Worm (Caenorhabditis elegans) whole organism, L2 larva: Measurements from ENCODE around the gene rad-54.L2.

ENCODE experiments used
- C34F6.9 ChIP-seq: fragments of 150-350 bp; optimal IDR thresholded peaks from 2 replicates; lab custom pipeline; 2014; ENCODE audit warnings: missing biosample characterization, missing genetic modification characterization
- F13H6.1 ChIP-seq: sonication (generic microtip); optimal IDR thresholded peaks from 2 replicates; lab custom pipeline; 2016; ENCODE audit warnings: missing genetic modification characterization, missing compliant biosample characterization
- R02D3.7 ChIP-seq: fragments of 150-350 bp; optimal IDR thresholded peaks from 2 replicates; lab custom pipeline; 2014; ENCODE audit warnings: missing biosample characterization, missing genetic modification characterization
- Y55F3AM.14 ChIP-seq: fragments of 200-800 bp; sonication (Bioruptor generic); optimal IDR thresholded peaks from 2 replicates; lab custom pipeline; 2018; ENCODE audit warnings: mild to moderate bottlenecking, missing genetic modification characterization, missing compliant biosample characterization
- ZK546.5 ChIP-seq: sonication (generic microtip); optimal IDR thresholded peaks from 2 replicates; lab custom pipeline; 2017; ENCODE audit warnings: missing biosample characterization, missing genetic modification characterization
- alr-1 ChIP-seq: fragments of 150-350 bp; optimal IDR thresholded peaks from 2 replicates; lab custom pipeline; 2014; ENCODE audit warnings: missing biosample characterization, missing genetic modification characterization
- aly-2 ChIP-seq: fragments of 150-350 bp; optimal IDR thresholded peaks from 2 replicates; lab custom pipeline; 2014; ENCODE audit warnings: missing biosample characterization, missing genetic modification characterization
- ama-1 ChIP-seq: fragments of 150-350 bp; optimal IDR thresholded peaks from 2 replicates; lab custom pipeline; 2018; ENCODE audit warnings: inconsistent platforms
- blmp-1 ChIP-seq: sonication (generic microtip); optimal IDR thresholded peaks from 2 replicates; lab custom pipeline; 2017; ENCODE audit warnings: missing genetic modification characterization, mild to moderate bottlenecking, missing compliant biosample characterization, antibody characterized with exemption, moderate library complexity; ENCODE audit not compliant: insufficient read depth
- ceh-82 ChIP-seq: fragments of 150-350 bp; optimal IDR thresholded peaks from 2 replicates; lab custom pipeline; 2014; ENCODE audit warnings: missing biosample characterization, missing genetic modification characterization
- crh-2 ChIP-seq: sonication (generic microtip); optimal IDR thresholded peaks from 2 replicates; lab custom pipeline; 2017; ENCODE audit warnings: missing biosample characterization, missing genetic modification characterization
- dmd-4 ChIP-seq: sonication (generic microtip); optimal IDR thresholded peaks from 2 replicates; lab custom pipeline; 2017; ENCODE audit warnings: missing biosample characterization, missing genetic modification characterization
- egl-27 ChIP-seq: sonication (generic microtip); optimal IDR thresholded peaks from 3 replicates; lab custom pipeline; 2017; ENCODE audit warnings: missing biosample characterization, missing genetic modification reagents, missing genetic modification characterization
- elt-1 ChIP-seq: fragments of 150-350 bp; optimal IDR thresholded peaks from 2 replicates; lab custom pipeline; 2014; ENCODE audit warnings: missing biosample characterization, missing genetic modification characterization
- elt-3 ChIP-seq: sonication (generic microtip); optimal IDR thresholded peaks from 2 replicates; lab custom pipeline; 2017; ENCODE audit warnings: missing biosample characterization, missing genetic modification characterization
- fos-1 ChIP-seq: fragments of 150-350 bp; optimal IDR thresholded peaks from 2 replicates; lab custom pipeline; 2014; ENCODE audit warnings: missing biosample characterization, missing genetic modification characterization
- gmeb-1 ChIP-seq: fragments of 150-350 bp; optimal IDR thresholded peaks from 2 replicates; lab custom pipeline; 2014; ENCODE audit warnings: missing biosample characterization, missing genetic modification characterization
- lin-11 ChIP-seq: fragments of 150-350 bp; sonication (generic microtip); optimal IDR thresholded peaks from 2 replicates; lab custom pipeline; 2014; ENCODE audit warnings: missing biosample characterization, missing genetic modification characterization, inconsistent platforms, mixed read lengths
- lin-13 ChIP-seq: fragments of 150-350 bp; optimal IDR thresholded peaks from 2 replicates; lab custom pipeline; 2014; ENCODE audit warnings: missing biosample characterization, missing genetic modification reagents, missing genetic modification characterization
- lin-39 ChIP-seq: fragments of 150-350 bp; optimal IDR thresholded peaks from 2 replicates; lab custom pipeline; 2014; ENCODE audit warnings: missing biosample characterization, missing genetic modification reagents, missing genetic modification characterization
- lsy-2 ChIP-seq, 2 experiments: fragments of 150-350 bp in 1 of 2; sonication (generic microtip) in 1 of 2; optimal IDR thresholded peaks; 2 replicates each; lab custom pipeline; 2014 to 2017; ENCODE audit warnings: missing biosample characterization in 2 of 2, missing genetic modification characterization in 2 of 2
- mab-5 ChIP-seq: fragments of 150-350 bp; optimal IDR thresholded peaks from 2 replicates; lab custom pipeline; 2014; ENCODE audit warnings: missing biosample characterization, missing genetic modification characterization
- mbf-1 ChIP-seq: sonication (generic microtip); optimal IDR thresholded peaks from 2 replicates; lab custom pipeline; 2017; ENCODE audit warnings: missing biosample characterization, missing genetic modification characterization
- mdl-1 ChIP-seq, 2 experiments: fragments of 150-350 bp in 1 of 2; sonication (generic microtip) in 1 of 2; optimal IDR thresholded peaks; 2 replicates each; lab custom pipeline; 2017; ENCODE audit warnings: missing biosample characterization in 2 of 2, missing genetic modification characterization in 2 of 2
- nhr-10 ChIP-seq: sonication (generic microtip); optimal IDR thresholded peaks from 2 replicates; lab custom pipeline; 2017; ENCODE audit warnings: missing biosample characterization, missing genetic modification characterization
- nhr-11 ChIP-seq: fragments of 150-350 bp; optimal IDR thresholded peaks from 2 replicates; lab custom pipeline; 2014; ENCODE audit warnings: missing biosample characterization, missing genetic modification characterization
- nhr-129 ChIP-seq: fragments of 150-350 bp; optimal IDR thresholded peaks from 2 replicates; lab custom pipeline; 2014; ENCODE audit warnings: missing biosample characterization, missing genetic modification characterization
- nhr-21 ChIP-seq: fragments of 150-350 bp; optimal IDR thresholded peaks from 2 replicates; lab custom pipeline; 2014; ENCODE audit warnings: missing biosample characterization, missing genetic modification characterization
- nhr-23 ChIP-seq: fragments of 150-350 bp; optimal IDR thresholded peaks from 2 replicates; lab custom pipeline; 2014; ENCODE audit warnings: missing biosample characterization, missing genetic modification reagents, missing genetic modification characterization
- nhr-237 ChIP-seq: fragments of 150-350 bp; optimal IDR thresholded peaks from 2 replicates; lab custom pipeline; 2014; ENCODE audit warnings: missing biosample characterization, missing genetic modification characterization
- nhr-25 ChIP-seq: fragments of 150-350 bp; sonication (generic microtip); optimal IDR thresholded peaks from 3 replicates; lab custom pipeline; 2014; ENCODE audit warnings: missing biosample characterization, missing genetic modification characterization
- nhr-6 ChIP-seq: fragments of 150-350 bp; optimal IDR thresholded peaks from 2 replicates; lab custom pipeline; 2014; ENCODE audit warnings: missing biosample characterization, missing genetic modification characterization
- nhr-77 ChIP-seq: fragments of 150-350 bp; optimal IDR thresholded peaks from 2 replicates; lab custom pipeline; 2014; ENCODE audit warnings: missing biosample characterization, missing genetic modification characterization
- peb-1 ChIP-seq: fragments of 150-350 bp; optimal IDR thresholded peaks from 2 replicates; lab custom pipeline; 2014; ENCODE audit warnings: missing biosample characterization, missing genetic modification characterization
- sem-4 ChIP-seq: fragments of 150-350 bp; optimal IDR thresholded peaks from 2 replicates; lab custom pipeline; 2014; ENCODE audit warnings: missing biosample characterization, missing genetic modification reagents, missing genetic modification characterization
- skn-1 ChIP-seq: sonication (generic microtip); optimal IDR thresholded peaks from 2 replicates; lab custom pipeline; 2017; ENCODE audit warnings: missing biosample characterization, missing genetic modification characterization
- sma-3 ChIP-seq: sonication (generic microtip); optimal IDR thresholded peaks from 2 replicates; lab custom pipeline; 2016; ENCODE audit warnings: missing genetic modification reagents, missing genetic modification characterization, missing compliant biosample characterization
- sma-9 ChIP-seq, 2 experiments: fragments of 150-350 bp in 1 of 2; sonication (generic microtip) in 1 of 2; optimal IDR thresholded peaks; 2 replicates each; lab custom pipeline; 2014 to 2016; ENCODE audit warnings: missing genetic modification characterization in 2 of 2, mild to moderate bottlenecking in 1 of 2, missing biosample characterization in 1 of 2, missing compliant biosample characterization in 1 of 2, missing genetic modification reagents in 1 of 2, moderate library complexity in 1 of 2
- snpc-4 ChIP-seq: fragments of 150-350 bp; optimal IDR thresholded peaks from 2 replicates; lab custom pipeline; 2014; ENCODE audit warnings: missing biosample characterization, missing genetic modification characterization
- unc-39 ChIP-seq: fragments of 150-350 bp; optimal IDR thresholded peaks from 2 replicates; lab custom pipeline; 2014; ENCODE audit warnings: missing biosample characterization, missing genetic modification characterization
- unc-55 ChIP-seq: fragments of 150-350 bp; sonication (generic microtip); optimal IDR thresholded peaks from 3 replicates; lab custom pipeline; 2014; ENCODE audit warnings: missing biosample characterization, missing genetic modification reagents, missing genetic modification characterization
- unc-62 ChIP-seq: fragments of 150-350 bp; optimal IDR thresholded peaks from 2 replicates; lab custom pipeline; 2014; ENCODE audit warnings: missing biosample characterization, missing genetic modification reagents, missing genetic modification characterization
- zag-1 ChIP-seq: fragments of 150-350 bp; optimal IDR thresholded peaks from 2 replicates; lab custom pipeline; 2014; ENCODE audit warnings: missing biosample characterization, missing genetic modification characterization
- ztf-1 ChIP-seq: fragments of 200-800 bp; sonication (Bioruptor generic); conservative IDR thresholded peaks from 2 replicates; pipeline ENCODE4 v1.3.6; 2022; ENCODE audit warnings: missing genetic modification characterization, missing compliant biosample characterization
- ztf-11 ChIP-seq: sonication (generic microtip); optimal IDR thresholded peaks from 2 replicates; lab custom pipeline; 2017; ENCODE audit warnings: missing biosample characterization, missing genetic modification characterization
- ztf-4 ChIP-seq: fragments of 150-350 bp; optimal IDR thresholded peaks from 2 replicates; lab custom pipeline; 2014; ENCODE audit warnings: missing biosample characterization, missing genetic modification characterization

Gene rad-54.L2

ce11 chrIV:8916010-8916409 lies 22.1 kb downstream of the rad-54.L2 start, which contains the start of gene C27B7.9:
Gene C27B7.9, minus strand, starts transcription at chrIV:8916110.
- TF ChIP-seq unc-55 (GFP tag; lab: Kevin White, UChicago), result no peak
- no peak for TF ChIP-seq R02D3.7 (tag; lab: Kevin White, UChicago)
- no peak for TF ChIP-seq C34F6.9 (tag; lab: Kevin White, UChicago)
- TF ChIP-seq ama-1 (lab: Kevin White, UChicago), result no peak
- TF ChIP-seq snpc-4 (tag; lab: Kevin White, UChicago), result no peak
- no peak for TF ChIP-seq nhr-77 (tag; lab: Kevin White, UChicago)
- no peak for TF ChIP-seq zag-1 (tag; lab: Kevin White, UChicago)
- TF ChIP-seq mdl-1 (tag; optimal IDR thresholded peaks at IDR 0.05; lab: Kevin White, UChicago), result no peak

ce11 chrIV:8918790-8919189 lies 24.9 kb downstream of the rad-54.L2 start, which contains the start of gene rap-1:
Gene rap-1, minus strand, starts transcription at chrIV:8918890.
- no peak for TF ChIP-seq snpc-4 (tag; lab: Kevin White, UChicago)
- TF ChIP-seq mab-5 (tag; lab: Kevin White, UChicago), result no peak
- TF ChIP-seq sem-4 (tag; lab: Kevin White, UChicago), result no peak
- no peak for TF ChIP-seq nhr-129 (tag; lab: Kevin White, UChicago)
- TF ChIP-seq nhr-77 (tag; lab: Kevin White, UChicago), result no peak
- TF ChIP-seq lin-39 (tag; lab: Kevin White, UChicago), result no peak
- no peak for TF ChIP-seq nhr-23 (tag; lab: Kevin White, UChicago)
- no peak for TF ChIP-seq gmeb-1
- TF ChIP-seq lsy-2 (tag; optimal IDR thresholded peaks at IDR 0.05; lab: Kevin White, UChicago), result no peak
- no peak for TF ChIP-seq unc-55 (GFP tag; lab: Kevin White, UChicago)
- TF ChIP-seq elt-1, result no peak
- TF ChIP-seq nhr-11 (tag; lab: Kevin White, UChicago), result no peak
- TF ChIP-seq unc-39 (tag; lab: Kevin White, UChicago), result no peak
- TF ChIP-seq blmp-1 (tag; lab: Kevin White, UChicago), result no peak
- TF ChIP-seq nhr-21 (tag; lab: Kevin White, UChicago), result no peak
- no peak for TF ChIP-seq zag-1 (tag; lab: Kevin White, UChicago)
- no peak for TF ChIP-seq ztf-11
- no peak for TF ChIP-seq nhr-25
- no peak for TF ChIP-seq Y55F3AM.14 (GFP tag; lab: Kevin White, UChicago)

ce11 chrIV:8920284-8920806 lies 26.5 kb downstream of the rad-54.L2 start:
- TF ChIP-seq sem-4 (tag; lab: Kevin White, UChicago) (no peak), nhr-129 (tag; lab: Kevin White, UChicago) (no peak), nhr-237 (tag; lab: Kevin White, UChicago) (no peak), lin-13 (GFP tag; lab: Kevin White, UChicago) (peak; percentile 29), Y55F3AM.14 (GFP tag; lab: Kevin White, UChicago) (no peak), nhr-6 (no peak), mab-5 (tag; lab: Kevin White, UChicago) (no peak), elt-3 (tag; lab: Kevin White, UChicago) (no peak), R02D3.7 (tag; lab: Kevin White, UChicago) (no peak), ceh-82 (tag; lab: Kevin White, UChicago) (no peak), ztf-11 (no peak), unc-55 (GFP tag; lab: Kevin White, UChicago) (peak; percentile 6), ztf-1 (GFP tag; lab: Robert Waterston, UW) (no peak), crh-2 (peak; percentile 4), lsy-2 (tag; optimal IDR thresholded peaks at IDR 0.05; lab: Kevin White, UChicago) (peak in 1 of 2 experiments; percentile 49), gmeb-1 (no peak), lin-11 (no peak), F13H6.1 (tag; lab: Kevin White, UChicago) (peak; percentile 38), zag-1 (tag; lab: Kevin White, UChicago) (no peak), peb-1 (tag; lab: Kevin White, UChicago) (no peak), nhr-77 (tag; lab: Kevin White, UChicago) (no peak), snpc-4 (tag; lab: Kevin White, UChicago) (no peak), nhr-25 (no peak), dmd-4 (tag; lab: Kevin White, UChicago) (no peak), egl-27 (tag; lab: Kevin White, UChicago) (no peak), fos-1 (tag; lab: Kevin White, UChicago) (peak; percentile 12), skn-1 (no peak), alr-1 (no peak), nhr-10 (tag; lab: Kevin White, UChicago) (no peak), ztf-4 (tag; lab: Kevin White, UChicago) (no peak), sma-3 (GFP tag; lab: Kevin White, UChicago) (no peak), elt-1 (no peak), C34F6.9 (tag; lab: Kevin White, UChicago) (peak; percentile 28), aly-2 (no peak), ZK546.5 (tag; lab: Kevin White, UChicago) (no peak), unc-62 (no peak), blmp-1 (tag; lab: Kevin White, UChicago) (no peak), mbf-1 (tag; lab: Kevin White, UChicago) (no peak), sma-9 (GFP tag; optimal IDR thresholded peaks at IDR 0.05; lab: Kevin White, UChicago) (peak; percentile 28), sma-9 (tag; optimal IDR thresholded peaks at IDR 0.05; lab: Kevin White, UChicago) (no peak), unc-39 (tag; lab: Kevin White, UChicago) (no peak), nhr-11 (tag; lab: Kevin White, UChicago) (no peak), ama-1 (lab: Kevin White, UChicago) (no peak)
